Fruit fly (Drosophila melanogaster) whole organism, wandering third instar larva: ENCODE results near the gene CG17376.
A peak's percentile ranks its signal among the peaks of the same experiment; 100 is the strongest.

ENCODE experiments used
- Abd-B ChIP-seq: fragments of >200 bp; optimal IDR thresholded peaks from 2 replicates; lab custom pipeline; 2017; ENCODE audit warnings: missing biosample characterization, missing genetic modification characterization
- CG32264 ChIP-seq: fragments of 200-800 bp; sonication (Bioruptor generic); optimal IDR thresholded peaks from 2 replicates; lab custom pipeline; 2016; ENCODE audit warnings: missing biosample characterization, missing genetic modification characterization
- CrebA ChIP-seq: fragments of 200-800 bp; sonication (Bioruptor generic); optimal IDR thresholded peaks from 2 replicates; lab custom pipeline; 2016; ENCODE audit warnings: missing biosample characterization, mild to moderate bottlenecking, missing genetic modification characterization, borderline replicate concordance
- Dfd ChIP-seq: fragments of >200 bp; optimal IDR thresholded peaks from 2 replicates; lab custom pipeline; 2017; ENCODE audit warnings: missing biosample characterization, missing genetic modification characterization
- GATAd ChIP-seq: sonication (Bioruptor generic); optimal IDR thresholded peaks from 2 replicates; lab custom pipeline; 2016; ENCODE audit warnings: missing biosample characterization, missing genetic modification characterization
- HLH106 ChIP-seq: fragments of 200-800 bp; optimal IDR thresholded peaks from 3 replicates; lab custom pipeline; 2019; ENCODE audit warnings: missing biosample characterization, mild to moderate bottlenecking, missing genetic modification characterization, moderate library complexity
- Hnf4 ChIP-seq: fragments of 200-800 bp; sonication (Bioruptor generic); optimal IDR thresholded peaks from 2 replicates; lab custom pipeline; 2016; ENCODE audit warnings: missing biosample characterization, mild to moderate bottlenecking, missing genetic modification characterization
- Hr78 ChIP-seq: fragments of >200 bp; optimal IDR thresholded peaks from 2 replicates; lab custom pipeline; 2017; ENCODE audit warnings: missing biosample characterization, missing genetic modification characterization
- Hr83 ChIP-seq: fragments of 200-300 bp; sonication (Bioruptor generic); optimal IDR thresholded peaks from 2 replicates; lab custom pipeline; 2016; ENCODE audit warnings: missing biosample characterization, mild to moderate bottlenecking, missing genetic modification characterization, moderate library complexity; ENCODE audit not compliant: poor library complexity, severe bottlenecking
- N ChIP-seq: fragments of >200 bp; optimal IDR thresholded peaks from 2 replicates; lab custom pipeline; 2018; ENCODE audit warnings: missing biosample characterization, missing external identifiers, missing genetic modification characterization
- OdsH ChIP-seq: fragments of 200-800 bp; sonication (Bioruptor generic); optimal IDR thresholded peaks from 2 replicates; lab custom pipeline; 2016; ENCODE audit warnings: missing biosample characterization, mild to moderate bottlenecking, missing genetic modification characterization
- Rel ChIP-seq, 2 experiments: fragments of 200-800 bp; sonication (Bioruptor generic) in 1 of 2; optimal IDR thresholded peaks; 2 replicates in 1 of 2; 3 replicates in 1 of 2; lab custom pipeline; 2016 to 2019; ENCODE audit warnings: mild to moderate bottlenecking in 2 of 2, missing biosample characterization in 2 of 2, missing genetic modification characterization in 2 of 2, moderate library complexity in 1 of 2
- Sp1 ChIP-seq: fragments of 200-800 bp; sonication (Bioruptor generic); optimal IDR thresholded peaks from 3 replicates; lab custom pipeline; 2019; ENCODE audit warnings: missing biosample characterization, mild to moderate bottlenecking, missing genetic modification characterization, moderate library complexity
- Vsx2 ChIP-seq: fragments of 200-300, 225-300 bp; sonication (Bioruptor generic); optimal IDR thresholded peaks from 2 replicates; lab custom pipeline; 2018; ENCODE audit warnings: missing biosample characterization, missing genetic modification characterization; ENCODE audit not compliant: partially characterized antibody
- br ChIP-seq: fragments of 200-800 bp; sonication (Bioruptor generic); optimal IDR thresholded peaks from 2 replicates; lab custom pipeline; 2016; ENCODE audit warnings: missing biosample characterization, missing genetic modification characterization
- dl ChIP-seq, 2 experiments: fragments of 175-275, 200-275 bp in 1 of 2; fragments of 200-275 bp in 1 of 2; sonication (Bioruptor generic); optimal IDR thresholded peaks; lab custom pipeline; 2018; ENCODE audit warnings: mild to moderate bottlenecking in 2 of 2, missing biosample characterization in 2 of 2, missing genetic modification characterization in 2 of 2, moderate library complexity in 2 of 2; ENCODE audit not compliant: partially characterized antibody in 2 of 2, insufficient read depth in 1 of 2
- dmrt93B ChIP-seq: fragments of 200-800 bp; sonication (Bioruptor generic); optimal IDR thresholded peaks from 2 replicates; lab custom pipeline; 2018; ENCODE audit warnings: missing biosample characterization, mild to moderate bottlenecking, missing genetic modification characterization
- dsf ChIP-seq: sonication (Bioruptor generic); optimal IDR thresholded peaks from 2 replicates; lab custom pipeline; 2016; ENCODE audit warnings: missing biosample characterization, missing genetic modification characterization, borderline replicate concordance
- ey ChIP-seq: fragments of 200-800 bp; sonication (Bioruptor generic); optimal IDR thresholded peaks from 2 replicates; lab custom pipeline; 2016; ENCODE audit warnings: missing biosample characterization, missing genetic modification characterization
- foxo ChIP-seq, 2 experiments: fragments of 200-800 bp; sonication (Bioruptor generic); optimal IDR thresholded peaks; 2 replicates in 1 of 2; 3 replicates in 1 of 2; lab custom pipeline; 2016 to 2017; ENCODE audit warnings: missing biosample characterization in 2 of 2, missing genetic modification characterization in 2 of 2
- fru ChIP-seq: fragments of 200-800 bp; sonication (Bioruptor generic); optimal IDR thresholded peaks from 3 replicates; lab custom pipeline; 2016; ENCODE audit warnings: missing biosample characterization, mild to moderate bottlenecking, missing genetic modification characterization
- h ChIP-seq: fragments of 200-800 bp; sonication (Bioruptor generic); optimal IDR thresholded peaks from 3 replicates; lab custom pipeline; 2016; ENCODE audit warnings: missing biosample characterization, mild to moderate bottlenecking, missing genetic modification characterization
- jim ChIP-seq: fragments of 175-275, 200-325 bp; sonication (Bioruptor generic); optimal IDR thresholded peaks from 2 replicates; lab custom pipeline; 2016; ENCODE audit warnings: missing biosample characterization, mild to moderate bottlenecking, missing genetic modification characterization
- lola ChIP-seq: fragments of >200 bp; optimal IDR thresholded peaks from 2 replicates; lab custom pipeline; 2017; ENCODE audit warnings: missing biosample characterization, missing genetic modification characterization
- pan ChIP-seq: fragments of >200 bp; optimal IDR thresholded peaks from 2 replicates; lab custom pipeline; 2017
- rgr ChIP-seq: fragments of 200-800 bp; sonication (Bioruptor generic); optimal IDR thresholded peaks from 3 replicates; lab custom pipeline; 2016; ENCODE audit warnings: missing biosample characterization, mild to moderate bottlenecking, missing genetic modification characterization
- sage ChIP-seq: fragments of 200-800 bp; sonication (Bioruptor generic); optimal IDR thresholded peaks from 2 replicates; lab custom pipeline; 2016; ENCODE audit warnings: missing biosample characterization, mild to moderate bottlenecking, missing genetic modification characterization
- sv ChIP-seq: fragments of 200-800 bp; sonication (Bioruptor generic); optimal IDR thresholded peaks from 3 replicates; lab custom pipeline; 2016; ENCODE audit warnings: missing biosample characterization, missing genetic modification characterization
- tai ChIP-seq: sonication (Bioruptor generic); optimal IDR thresholded peaks from 2 replicates; lab custom pipeline; 2016; ENCODE audit warnings: missing biosample characterization, missing genetic modification characterization
- usp ChIP-seq: fragments of >200 bp; optimal IDR thresholded peaks from 2 replicates; lab custom pipeline; 2017; ENCODE audit warnings: missing biosample characterization, missing genetic modification characterization
- woc ChIP-seq: sonication (Bioruptor generic); optimal IDR thresholded peaks from 2 replicates; lab custom pipeline; 2016; ENCODE audit warnings: missing biosample characterization, mild to moderate bottlenecking, missing genetic modification characterization

CG17376 gene

dm6 chr2L:6800794-6801193 lies at the start of gene CG17376:
CG17376 (minus strand) TSS chr2L:6800894.
- TF ChIP-seq Sp1 (no peak), foxo (GFP tag; optimal IDR thresholded peaks at IDR 0.05; lab: Kevin White, UChicago) (no peak), Rel (GFP tag; optimal IDR thresholded peaks at IDR 0.05; lab: Kevin White, UChicago) (no peak), Rel (tag; optimal IDR thresholded peaks at IDR 0.05; lab: Kevin White, UChicago) (no peak), lola (GFP tag; lab: Kevin White, UChicago) (no peak), fru (GFP tag; lab: Kevin White, UChicago) (no peak), Hnf4 (GFP tag; lab: Kevin White, UChicago) (no peak), h (GFP tag; lab: Kevin White, UChicago) (no peak), CrebA (GFP tag; lab: Kevin White, UChicago) (no peak), Abd-B (GFP tag; lab: Kevin White, UChicago) (no peak), woc (GFP tag; lab: Kevin White, UChicago) (no peak), Hr83 (GFP tag; lab: Kevin White, UChicago) (no peak), Dfd (GFP tag; lab: Kevin White, UChicago) (no peak), Vsx2 (GFP tag; lab: Kevin White, UChicago) (no peak), N (no peak), sage (GFP tag; lab: Kevin White, UChicago) (no peak), tai (no peak), br (GFP tag; lab: Kevin White, UChicago) (no peak), dl (GFP tag; optimal IDR thresholded peaks at IDR 0.05; lab: Kevin White, UChicago; ENCODE audit: insufficient read depth in 1 of 2, partially characterized antibody in 2 of 2) (no peak)

- TF ChIP-seq usp (GFP tag; lab: Kevin White, UChicago) (no peak), woc (GFP tag; lab: Kevin White, UChicago) (no peak), Abd-B (GFP tag; lab: Kevin White, UChicago) (no peak), jim (GFP tag; lab: Kevin White, UChicago) (no peak), sage (GFP tag; lab: Kevin White, UChicago) (no peak), foxo (GFP tag; optimal IDR thresholded peaks at IDR 0.05; lab: Kevin White, UChicago) (no peak), Vsx2 (GFP tag; lab: Kevin White, UChicago) (no peak), pan (lab: Kevin White, UChicago) (no peak), Sp1 (no peak), dsf (GFP tag; lab: Kevin White, UChicago) (no peak), OdsH (no peak), Hnf4 (GFP tag; lab: Kevin White, UChicago) (no peak), Hr78 (GFP tag; lab: Kevin White, UChicago) (no peak), h (GFP tag; lab: Kevin White, UChicago) (no peak), br (GFP tag; lab: Kevin White, UChicago) (no peak), HLH106 (tag; lab: Kevin White, UChicago) (no peak), GATAd (no peak), Hr83 (GFP tag; lab: Kevin White, UChicago) (no peak), rgr (GFP tag; lab: Kevin White, UChicago) (no peak)
Measured at dm6 chr2L:6843434-6843833, 42.7 kb upstream of the CG17376 start.

dm6 chr2L:6841349-6841748 lies 40.7 kb upstream of the CG17376 start:
- TF ChIP-seq ey (GFP tag; lab: Kevin White, UChicago) (peak; percentile 35), usp (GFP tag; lab: Kevin White, UChicago) (no peak), lola (GFP tag; lab: Kevin White, UChicago) (no peak), dmrt93B (GFP tag; lab: Kevin White, UChicago) (peak; percentile 17), dl (GFP tag; optimal IDR thresholded peaks at IDR 0.05; lab: Kevin White, UChicago; ENCODE audit: insufficient read depth in 1 of 2, partially characterized antibody in 2 of 2) (no peak), CG32264 (GFP tag; lab: Kevin White, UChicago) (no peak), br (GFP tag; lab: Kevin White, UChicago) (peak; percentile 13), woc (GFP tag; lab: Kevin White, UChicago) (peak; percentile 22), sv (peak; percentile 39), Hr83 (GFP tag; lab: Kevin White, UChicago) (no peak), Vsx2 (GFP tag; lab: Kevin White, UChicago) (no peak), HLH106 (tag; lab: Kevin White, UChicago) (peak; percentile 55), fru (GFP tag; lab: Kevin White, UChicago) (peak; percentile 54), h (GFP tag; lab: Kevin White, UChicago) (peak; percentile 50), foxo (GFP tag; optimal IDR thresholded peaks at IDR 0.05; lab: Kevin White, UChicago) (peak in 1 of 2 experiments; percentile 58)
